Worm (Caenorhabditis elegans): ENCODE measurements around the gene C28A5.1.

DNA sequence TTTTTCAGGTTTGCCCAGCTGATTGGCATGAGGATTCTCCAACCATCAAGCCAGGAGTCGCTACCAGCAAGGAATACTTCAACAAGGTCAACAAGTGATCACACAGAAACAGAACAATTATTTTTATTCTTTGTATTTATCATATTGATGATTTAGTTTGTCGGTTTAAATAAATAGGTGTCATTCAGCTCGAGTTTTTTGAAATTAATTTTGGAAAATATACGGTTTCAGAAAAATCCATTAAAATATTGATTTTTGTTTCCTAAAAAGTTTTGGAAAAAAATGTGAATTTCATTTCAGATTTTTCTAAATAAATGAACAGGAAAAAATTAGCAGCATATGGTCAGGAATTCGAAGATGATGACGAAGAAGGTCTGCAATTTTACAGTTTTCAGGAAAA, 25.9 kb downstream of the C28A5.1 start, which contains the start of gene gpch-1:
- TF ChIP-seq W03F9.2 (tag; optimal IDR thresholded peaks at IDR 0.05) (no peak), him-1 (tag; optimal IDR thresholded peaks at IDR 0.05) (no peak)

Data from whole organism, L4/young adult.